Worm (Caenorhabditis elegans): Measurements from ENCODE around the gene sri-63.

DNA sequence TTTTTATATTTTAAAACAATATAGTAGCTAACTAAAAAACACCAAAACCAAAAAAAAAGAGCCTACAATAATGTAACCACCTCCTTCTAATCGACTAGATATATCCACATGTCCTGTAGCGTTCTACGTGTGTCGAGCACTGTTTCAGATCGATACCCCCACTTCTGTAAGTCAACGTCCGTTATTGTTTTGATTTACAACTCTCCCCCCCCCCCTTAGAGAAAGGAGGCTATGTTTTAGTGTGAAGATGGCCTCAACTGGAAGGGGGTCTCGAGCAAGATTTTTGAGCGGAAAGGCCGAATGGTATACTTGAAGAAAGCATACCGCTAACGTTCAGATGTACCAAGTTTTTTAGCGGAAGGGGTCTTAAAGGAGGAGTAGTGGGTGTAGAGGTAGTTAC is 9.5 kb upstream of the sri-63 start, which contains the start of gene F02E11.4:
- TF ChIP-seq ceh-19 (GFP tag; optimal IDR thresholded peaks at IDR 0.05) = no peak
- no peak for TF ChIP-seq nfya-1 (tag; optimal IDR thresholded peaks at IDR 0.05)
- no peak for TF ChIP-seq ama-1 (optimal IDR thresholded peaks at IDR 0.05)
